Worm (Caenorhabditis elegans): Measurements from ENCODE around the gene C34D4.10.

DNA sequence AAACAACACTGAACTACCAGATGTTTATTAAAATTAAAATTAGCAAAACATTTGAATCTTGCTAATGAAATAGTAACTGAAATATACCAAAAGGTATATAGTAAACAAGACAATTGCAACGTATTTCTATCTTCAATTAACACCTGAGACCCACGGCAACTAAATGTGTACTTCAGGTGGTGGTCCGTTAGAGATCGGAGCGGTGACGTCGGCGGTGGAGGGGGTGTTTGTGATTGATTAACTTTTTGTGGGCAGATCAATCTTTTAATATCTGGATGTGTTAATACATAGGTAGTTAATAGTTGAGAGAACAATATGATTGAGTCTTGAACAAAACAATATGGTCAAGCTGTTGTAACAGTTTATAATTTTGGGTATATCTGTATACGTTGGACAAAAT is 25.1 kb downstream of the C34D4.10 start:
- TF ChIP-seq ztf-11 (tag; optimal IDR thresholded peaks at IDR 0.05) = no peak
- TF ChIP-seq lin-11 (tag; optimal IDR thresholded peaks at IDR 0.05) = no peak
- TF ChIP-seq zag-1 (tag; optimal IDR thresholded peaks at IDR 0.05) = no peak
